Worm (Caenorhabditis elegans): ENCODE data around the gene pin-2.

pin-2 gene

DNA sequence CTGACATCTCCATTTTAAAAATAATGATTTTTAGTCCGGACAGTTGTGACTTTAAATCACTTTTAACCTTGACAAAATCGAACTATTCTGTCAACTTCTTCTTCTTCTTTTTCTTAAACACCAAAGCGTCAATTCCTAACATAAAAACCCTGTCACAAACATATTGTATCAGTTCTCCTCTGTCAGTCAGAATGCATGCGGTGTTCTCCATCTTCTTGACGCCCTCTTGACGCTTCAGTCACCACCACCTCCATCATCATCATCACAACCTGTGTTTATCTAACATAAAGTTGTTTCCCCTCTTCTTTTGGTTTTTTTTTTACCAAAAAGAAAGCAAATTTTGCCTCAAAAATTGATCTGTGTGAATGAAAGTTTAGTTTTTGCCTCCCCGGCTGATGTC, 41.7 kb downstream of the pin-2 start:
- TF ChIP-seq unc-39 (tag; optimal IDR thresholded peaks at IDR 0.05) (no peak), aly-2 (tag; optimal IDR thresholded peaks at IDR 0.05) (no peak), jun-1 (tag; optimal IDR thresholded peaks at IDR 0.05) (no peak), lin-15B (tag; optimal IDR thresholded peaks at IDR 0.05) (no peak), nfya-1 (tag; optimal IDR thresholded peaks at IDR 0.05; ENCODE audit: insufficient read depth) (no peak), snpc-4 (tag; optimal IDR thresholded peaks at IDR 0.05) (no peak), nhr-11 (tag; optimal IDR thresholded peaks at IDR 0.05) (no peak), nhr-25 (tag; optimal IDR thresholded peaks at IDR 0.05) (peak; percentile 11)

DNA sequence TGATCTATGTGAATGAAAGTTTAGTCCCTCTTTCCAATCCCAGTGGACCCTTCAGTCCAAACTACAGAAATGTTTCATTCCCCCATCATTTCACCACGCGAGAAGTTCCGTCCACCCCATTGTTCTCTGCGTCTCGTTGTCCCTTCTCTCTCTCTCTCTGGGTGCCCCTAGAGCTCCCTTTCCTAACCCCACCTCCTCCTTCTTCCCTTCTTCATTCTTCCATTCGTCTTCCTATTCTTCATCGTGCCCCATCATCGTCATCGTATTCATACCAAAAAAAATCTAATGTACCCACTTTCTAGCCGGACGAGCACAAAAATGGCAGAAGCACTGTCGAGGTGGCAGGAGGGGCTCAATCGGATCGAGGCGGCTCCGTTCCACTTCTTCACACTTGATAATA, 42.6 kb downstream of the pin-2 start, which contains the start of gene M02B1.3:
Gene M02B1.3 (plus strand): TSS at position 301 of the 400 bp plus-strand sequence.
- no peak for TF ChIP-seq ceh-28 (tag; optimal IDR thresholded peaks at IDR 0.05)
- TF ChIP-seq R02D3.7 (tag; optimal IDR thresholded peaks at IDR 0.05) = no peak
- TF ChIP-seq nfya-1 (tag; optimal IDR thresholded peaks at IDR 0.05; ENCODE audit: insufficient read depth) = peak; percentile 31
- peak; percentile 7 for TF ChIP-seq lin-39 (tag; optimal IDR thresholded peaks at IDR 0.05)

DNA sequence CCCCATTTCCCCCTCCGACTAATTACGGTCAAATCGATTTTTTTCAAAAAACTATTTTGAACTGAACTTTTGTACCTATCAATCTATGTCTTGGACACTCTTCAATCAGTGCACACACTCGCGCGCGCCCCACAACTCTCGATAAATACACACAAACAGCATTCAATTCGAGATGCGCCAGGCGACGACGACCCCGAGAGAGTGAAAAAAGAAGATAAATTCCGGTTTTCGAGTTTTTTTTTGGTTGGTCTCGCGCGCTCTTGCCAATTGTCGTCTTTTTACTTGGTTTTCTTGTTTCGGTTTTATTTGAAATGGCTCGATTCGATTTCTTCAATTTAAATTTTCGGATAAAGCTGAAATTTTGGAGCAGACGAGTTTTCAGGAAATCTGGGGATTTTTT, 46.7 kb downstream of the pin-2 start:
- TF ChIP-seq elt-2 (tag; optimal IDR thresholded peaks at IDR 0.05) = peak; percentile 17
- no peak for TF ChIP-seq ceh-16 (tag; optimal IDR thresholded peaks at IDR 0.05)
- peak; percentile 40 for TF ChIP-seq hmg-11 (tag; optimal IDR thresholded peaks at IDR 0.05)
- peak; percentile 62 for TF ChIP-seq pha-4 (tag; optimal IDR thresholded peaks at IDR 0.05)
- no peak for TF ChIP-seq nhr-77 (tag; optimal IDR thresholded peaks at IDR 0.05)
- no peak for TF ChIP-seq lin-15B (tag; optimal IDR thresholded peaks at IDR 0.05)
- TF ChIP-seq nhr-25 (tag; optimal IDR thresholded peaks at IDR 0.05) = peak; percentile 5
- peak; percentile 17 for TF ChIP-seq nfya-1 (tag; optimal IDR thresholded peaks at IDR 0.05; ENCODE audit: insufficient read depth)

DNA sequence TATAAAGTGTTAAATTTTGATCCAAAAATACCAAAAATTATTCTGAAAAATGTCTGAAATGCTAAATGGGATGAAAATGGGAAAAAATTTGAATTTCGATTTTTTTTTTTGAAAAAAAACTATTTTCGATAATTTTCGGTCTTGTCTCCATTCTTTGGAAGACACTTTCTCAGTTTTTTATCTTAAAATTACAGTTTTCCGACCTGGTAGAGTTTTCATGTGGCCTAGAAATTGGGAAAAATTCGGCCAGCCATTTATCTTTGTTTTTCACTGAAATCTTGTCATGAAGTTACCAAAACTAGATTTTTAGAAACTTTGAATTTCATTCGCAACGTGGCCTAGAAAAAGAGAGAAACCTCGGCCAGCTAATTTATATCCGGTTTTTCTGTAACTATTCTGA, 47.2 kb downstream of the pin-2 start:
- TF ChIP-seq egl-27 (tag; optimal IDR thresholded peaks at IDR 0.05) (no peak), ceh-9 (tag; optimal IDR thresholded peaks at IDR 0.05) (no peak), lsy-12 (tag; optimal IDR thresholded peaks at IDR 0.05) (no peak), aly-2 (tag; optimal IDR thresholded peaks at IDR 0.05) (no peak), hmg-11 (tag; optimal IDR thresholded peaks at IDR 0.05) (no peak), ztf-4 (tag; optimal IDR thresholded peaks at IDR 0.05) (no peak), elt-1 (tag; optimal IDR thresholded peaks at IDR 0.05) (no peak), ceh-28 (tag; optimal IDR thresholded peaks at IDR 0.05) (no peak), nhr-77 (tag; optimal IDR thresholded peaks at IDR 0.05) (no peak), ceh-16 (tag; optimal IDR thresholded peaks at IDR 0.05) (no peak), nhr-76 (tag; optimal IDR thresholded peaks at IDR 0.05) (no peak), ceh-82 (tag; optimal IDR thresholded peaks at IDR 0.05) (no peak), tbx-2 (tag; optimal IDR thresholded peaks at IDR 0.05) (no peak), mml-1 (tag; optimal IDR thresholded peaks at IDR 0.05) (no peak), nhr-43 (tag; optimal IDR thresholded peaks at IDR 0.05; ENCODE audit: poor library complexity, severe bottlenecking) (no peak), fkh-2 (tag; optimal IDR thresholded peaks at IDR 0.05) (no peak), egl-5 (tag; optimal IDR thresholded peaks at IDR 0.05) (no peak)

DNA sequence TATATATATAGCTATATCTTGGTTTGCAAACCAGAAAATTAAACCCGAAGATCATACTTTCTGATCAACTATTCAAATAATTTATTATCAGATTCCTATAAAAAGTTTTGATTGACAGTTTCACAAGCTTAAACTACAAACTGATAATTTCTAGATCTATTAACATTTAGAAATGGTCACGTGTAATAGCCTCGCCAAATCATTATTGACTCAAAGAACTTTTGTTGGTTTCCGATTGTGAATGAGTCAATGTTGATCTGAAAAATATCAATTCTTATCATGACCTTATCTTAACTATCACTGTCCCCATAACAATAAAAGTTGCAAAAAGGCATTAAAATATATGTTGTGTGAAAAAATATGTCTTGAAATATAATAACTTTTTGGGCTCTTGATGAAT, 48.5 kb downstream of the pin-2 start:
- TF ChIP-seq egl-5 (tag; optimal IDR thresholded peaks at IDR 0.05) = no peak
- no peak for TF ChIP-seq nhr-67 (tag; optimal IDR thresholded peaks at IDR 0.05)
- TF ChIP-seq pqm-1 (tag; optimal IDR thresholded peaks at IDR 0.05) = peak; percentile 95
- peak; percentile 98 for TF ChIP-seq elt-2 (tag; optimal IDR thresholded peaks at IDR 0.05)
- TF ChIP-seq nhr-11 (tag; optimal IDR thresholded peaks at IDR 0.05) = no peak
- no peak for TF ChIP-seq aly-2 (tag; optimal IDR thresholded peaks at IDR 0.05)
- peak; percentile 86 for TF ChIP-seq pha-4 (tag; optimal IDR thresholded peaks at IDR 0.05)
- TF ChIP-seq skn-1 (tag; optimal IDR thresholded peaks at IDR 0.05) = peak; percentile 22
- no peak for TF ChIP-seq unc-39 (tag; optimal IDR thresholded peaks at IDR 0.05)
- peak; percentile 53 for TF ChIP-seq fos-1 (tag; optimal IDR thresholded peaks at IDR 0.05)
- peak; percentile 80 for TF ChIP-seq jun-1 (tag; optimal IDR thresholded peaks at IDR 0.05)

DNA sequence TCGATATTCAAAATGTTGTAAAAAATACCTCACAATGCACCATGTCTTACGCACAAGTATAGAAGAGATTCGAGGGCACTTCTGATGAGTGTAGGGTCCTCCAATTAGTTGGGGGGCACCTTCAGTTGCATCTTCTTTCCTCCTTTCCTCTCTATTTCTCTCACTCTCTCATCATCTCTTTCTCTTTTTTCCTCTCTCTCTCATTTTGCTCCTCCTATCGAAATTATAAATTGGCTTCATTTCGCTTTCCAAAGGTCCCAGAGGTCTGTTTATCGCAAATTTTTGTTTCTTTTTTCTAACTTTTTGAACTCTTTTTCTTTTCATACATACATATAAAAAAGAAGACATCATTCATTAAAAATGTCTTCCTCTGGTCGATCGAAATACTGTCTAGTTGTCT, 49.2 kb downstream of the pin-2 start:
- TF ChIP-seq nfya-1 (tag; optimal IDR thresholded peaks at IDR 0.05; ENCODE audit: insufficient read depth) (peak; percentile 14), lsy-12 (tag; optimal IDR thresholded peaks at IDR 0.05) (no peak), egl-27 (tag; optimal IDR thresholded peaks at IDR 0.05) (no peak), elt-3 (tag; optimal IDR thresholded peaks at IDR 0.05) (no peak), sea-2 (GFP tag; optimal IDR thresholded peaks at IDR 0.05) (no peak), fos-1 (tag; optimal IDR thresholded peaks at IDR 0.05) (no peak)

Measured in whole organism, L3 larva.